Worm (Caenorhabditis elegans): ENCODE data around the gene C54C6.5.

The C54C6.5 gene

ce11 chrIII:3537401-3537800 is 12.2 kb downstream of the C54C6.5 start, which contains the start of gene cfap-20:
cfap-20 (minus strand) TSS chrIII:3537501.
- TF ChIP-seq nhr-28 (tag; optimal IDR thresholded peaks at IDR 0.05): no peak
- TF ChIP-seq nhr-11 (tag; optimal IDR thresholded peaks at IDR 0.05): no peak
- TF ChIP-seq aly-2 (tag; optimal IDR thresholded peaks at IDR 0.05): no peak
- no peak for TF ChIP-seq skn-1 (tag; optimal IDR thresholded peaks at IDR 0.05)
- no peak for TF ChIP-seq ceh-16 (tag; optimal IDR thresholded peaks at IDR 0.05)
- TF ChIP-seq fos-1 (tag; optimal IDR thresholded peaks at IDR 0.05): no peak
- no peak for TF ChIP-seq elt-3 (tag; optimal IDR thresholded peaks at IDR 0.05)
- no peak for TF ChIP-seq nhr-77 (tag; optimal IDR thresholded peaks at IDR 0.05)
- TF ChIP-seq ztf-4 (tag; optimal IDR thresholded peaks at IDR 0.05): no peak
- TF ChIP-seq ama-1 (optimal IDR thresholded peaks at IDR 0.05): no peak
- TF ChIP-seq lin-39 (tag; optimal IDR thresholded peaks at IDR 0.05): no peak
- no peak for TF ChIP-seq hmg-11 (tag; optimal IDR thresholded peaks at IDR 0.05)
- TF ChIP-seq nhr-25 (tag; optimal IDR thresholded peaks at IDR 0.05): no peak
- TF ChIP-seq tbx-2 (tag; optimal IDR thresholded peaks at IDR 0.05): no peak
- no peak for TF ChIP-seq elt-2 (tag; optimal IDR thresholded peaks at IDR 0.05)
- TF ChIP-seq unc-39 (tag; optimal IDR thresholded peaks at IDR 0.05): no peak
- no peak for TF ChIP-seq mml-1 (tag; optimal IDR thresholded peaks at IDR 0.05)

- TF ChIP-seq nhr-25 (tag; optimal IDR thresholded peaks at IDR 0.05) (no peak), ceh-9 (tag; optimal IDR thresholded peaks at IDR 0.05) (no peak), skn-1 (tag; optimal IDR thresholded peaks at IDR 0.05) (no peak), nhr-237 (tag; optimal IDR thresholded peaks at IDR 0.05) (no peak), nhr-28 (tag; optimal IDR thresholded peaks at IDR 0.05) (no peak), elt-1 (tag; optimal IDR thresholded peaks at IDR 0.05) (no peak)
Measured at ce11 chrIII:3534185-3534584, 15.5 kb downstream of the C54C6.5 start.

ce11 chrIII:3532035-3532434 is 17.6 kb downstream of the C54C6.5 start:
- no peak for TF ChIP-seq fkh-2 (tag; optimal IDR thresholded peaks at IDR 0.05)
- peak; percentile 42 for TF ChIP-seq nhr-23 (tag; optimal IDR thresholded peaks at IDR 0.05)
- no peak for TF ChIP-seq nhr-25 (tag; optimal IDR thresholded peaks at IDR 0.05)
- TF ChIP-seq tbx-2 (tag; optimal IDR thresholded peaks at IDR 0.05): peak; percentile 1
- TF ChIP-seq elt-2 (tag; optimal IDR thresholded peaks at IDR 0.05): peak; percentile 8
- no peak for TF ChIP-seq nhr-67 (tag; optimal IDR thresholded peaks at IDR 0.05)
- TF ChIP-seq hmg-11 (tag; optimal IDR thresholded peaks at IDR 0.05): peak; percentile 92
- peak; percentile 21 for TF ChIP-seq egl-5 (tag; optimal IDR thresholded peaks at IDR 0.05)
- TF ChIP-seq nfya-1 (tag; optimal IDR thresholded peaks at IDR 0.05; ENCODE audit: insufficient read depth): peak; percentile 86
- peak; percentile 17 for TF ChIP-seq pha-4 (tag; optimal IDR thresholded peaks at IDR 0.05)
- TF ChIP-seq unc-62 (GFP tag; optimal IDR thresholded peaks at IDR 0.05): peak; percentile 46
- peak; percentile 72 for TF ChIP-seq ceh-28 (tag; optimal IDR thresholded peaks at IDR 0.05)
- TF ChIP-seq nhr-12 (tag; optimal IDR thresholded peaks at IDR 0.05): no peak
- peak; percentile 57 for TF ChIP-seq lin-15B (tag; optimal IDR thresholded peaks at IDR 0.05)
- TF ChIP-seq lin-39 (tag; optimal IDR thresholded peaks at IDR 0.05): peak; percentile 91

- TF ChIP-seq ceh-82 (tag; optimal IDR thresholded peaks at IDR 0.05) (no peak), ceh-28 (tag; optimal IDR thresholded peaks at IDR 0.05) (no peak), ceh-16 (tag; optimal IDR thresholded peaks at IDR 0.05) (no peak), R02D3.7 (tag; optimal IDR thresholded peaks at IDR 0.05) (no peak), zag-1 (tag; optimal IDR thresholded peaks at IDR 0.05) (no peak), nfya-1 (tag; optimal IDR thresholded peaks at IDR 0.05; ENCODE audit: insufficient read depth) (peak; percentile 29), tbx-2 (tag; optimal IDR thresholded peaks at IDR 0.05) (no peak), skn-1 (tag; optimal IDR thresholded peaks at IDR 0.05) (no peak), pha-4 (tag; optimal IDR thresholded peaks at IDR 0.05) (peak; percentile 43), ama-1 (optimal IDR thresholded peaks at IDR 0.05) (no peak), nhr-237 (tag; optimal IDR thresholded peaks at IDR 0.05) (no peak), elt-3 (tag; optimal IDR thresholded peaks at IDR 0.05) (no peak), eor-1 (tag; optimal IDR thresholded peaks at IDR 0.05) (no peak), aly-2 (tag; optimal IDR thresholded peaks at IDR 0.05) (no peak), elt-2 (tag; optimal IDR thresholded peaks at IDR 0.05) (peak; percentile 79), nhr-23 (tag; optimal IDR thresholded peaks at IDR 0.05) (no peak), pqm-1 (tag; optimal IDR thresholded peaks at IDR 0.05) (peak; percentile 75), ceh-9 (tag; optimal IDR thresholded peaks at IDR 0.05) (no peak), unc-62 (GFP tag; optimal IDR thresholded peaks at IDR 0.05) (no peak), jun-1 (tag; optimal IDR thresholded peaks at IDR 0.05) (no peak)
Measured at ce11 chrIII:3529744-3530208, 19.9 kb downstream of the C54C6.5 start, which contains the start of gene pitp-1. pitp-1 (minus strand) TSS chrIII:3529794.

All from whole organism, L3 larva.